Worm (Caenorhabditis elegans) whole organism, L2 larva: Measurements from ENCODE around the gene lap-1.

Experiments
- C34F6.9 ChIP-seq: fragments of 150-350 bp; optimal IDR thresholded peaks from 2 replicates; lab custom pipeline; 2014; ENCODE audit warnings: missing biosample characterization, missing genetic modification characterization
- F13H6.1 ChIP-seq: sonication (generic microtip); optimal IDR thresholded peaks from 2 replicates; lab custom pipeline; 2016; ENCODE audit warnings: missing genetic modification characterization, missing compliant biosample characterization
- R02D3.7 ChIP-seq: fragments of 150-350 bp; optimal IDR thresholded peaks from 2 replicates; lab custom pipeline; 2014; ENCODE audit warnings: missing biosample characterization, missing genetic modification characterization
- Y55F3AM.14 ChIP-seq: fragments of 200-800 bp; sonication (Bioruptor generic); optimal IDR thresholded peaks from 2 replicates; lab custom pipeline; 2018; ENCODE audit warnings: mild to moderate bottlenecking, missing genetic modification characterization, missing compliant biosample characterization
- ZK546.5 ChIP-seq: sonication (generic microtip); optimal IDR thresholded peaks from 2 replicates; lab custom pipeline; 2017; ENCODE audit warnings: missing biosample characterization, missing genetic modification characterization
- alr-1 ChIP-seq: fragments of 150-350 bp; optimal IDR thresholded peaks from 2 replicates; lab custom pipeline; 2014; ENCODE audit warnings: missing biosample characterization, missing genetic modification characterization
- aly-2 ChIP-seq: fragments of 150-350 bp; optimal IDR thresholded peaks from 2 replicates; lab custom pipeline; 2014; ENCODE audit warnings: missing biosample characterization, missing genetic modification characterization
- ama-1 ChIP-seq: fragments of 150-350 bp; optimal IDR thresholded peaks from 2 replicates; lab custom pipeline; 2018; ENCODE audit warnings: inconsistent platforms
- blmp-1 ChIP-seq: sonication (generic microtip); optimal IDR thresholded peaks from 2 replicates; lab custom pipeline; 2017; ENCODE audit warnings: missing genetic modification characterization, mild to moderate bottlenecking, missing compliant biosample characterization, antibody characterized with exemption, moderate library complexity; ENCODE audit not compliant: insufficient read depth
- ceh-82 ChIP-seq: fragments of 150-350 bp; optimal IDR thresholded peaks from 2 replicates; lab custom pipeline; 2014; ENCODE audit warnings: missing biosample characterization, missing genetic modification characterization
- dmd-4 ChIP-seq: sonication (generic microtip); optimal IDR thresholded peaks from 2 replicates; lab custom pipeline; 2017; ENCODE audit warnings: missing biosample characterization, missing genetic modification characterization
- egl-27 ChIP-seq: sonication (generic microtip); optimal IDR thresholded peaks from 3 replicates; lab custom pipeline; 2017; ENCODE audit warnings: missing biosample characterization, missing genetic modification reagents, missing genetic modification characterization
- elt-1 ChIP-seq: fragments of 150-350 bp; optimal IDR thresholded peaks from 2 replicates; lab custom pipeline; 2014; ENCODE audit warnings: missing biosample characterization, missing genetic modification characterization
- elt-3 ChIP-seq: sonication (generic microtip); optimal IDR thresholded peaks from 2 replicates; lab custom pipeline; 2017; ENCODE audit warnings: missing biosample characterization, missing genetic modification characterization
- fos-1 ChIP-seq: fragments of 150-350 bp; optimal IDR thresholded peaks from 2 replicates; lab custom pipeline; 2014; ENCODE audit warnings: missing biosample characterization, missing genetic modification characterization
- gmeb-1 ChIP-seq: fragments of 150-350 bp; optimal IDR thresholded peaks from 2 replicates; lab custom pipeline; 2014; ENCODE audit warnings: missing biosample characterization, missing genetic modification characterization
- lin-13 ChIP-seq: fragments of 150-350 bp; optimal IDR thresholded peaks from 2 replicates; lab custom pipeline; 2014; ENCODE audit warnings: missing biosample characterization, missing genetic modification reagents, missing genetic modification characterization
- lin-39 ChIP-seq: fragments of 150-350 bp; optimal IDR thresholded peaks from 2 replicates; lab custom pipeline; 2014; ENCODE audit warnings: missing biosample characterization, missing genetic modification reagents, missing genetic modification characterization
- lsy-2 ChIP-seq, 2 experiments: fragments of 150-350 bp in 1 of 2; sonication (generic microtip) in 1 of 2; optimal IDR thresholded peaks; 2 replicates each; lab custom pipeline; 2014 to 2017; ENCODE audit warnings: missing biosample characterization in 2 of 2, missing genetic modification characterization in 2 of 2
- mbf-1 ChIP-seq: sonication (generic microtip); optimal IDR thresholded peaks from 2 replicates; lab custom pipeline; 2017; ENCODE audit warnings: missing biosample characterization, missing genetic modification characterization
- mdl-1 ChIP-seq, 2 experiments: fragments of 150-350 bp in 1 of 2; sonication (generic microtip) in 1 of 2; optimal IDR thresholded peaks; 2 replicates each; lab custom pipeline; 2017; ENCODE audit warnings: missing biosample characterization in 2 of 2, missing genetic modification characterization in 2 of 2
- nhr-10 ChIP-seq: sonication (generic microtip); optimal IDR thresholded peaks from 2 replicates; lab custom pipeline; 2017; ENCODE audit warnings: missing biosample characterization, missing genetic modification characterization
- nhr-11 ChIP-seq: fragments of 150-350 bp; optimal IDR thresholded peaks from 2 replicates; lab custom pipeline; 2014; ENCODE audit warnings: missing biosample characterization, missing genetic modification characterization
- nhr-12 ChIP-seq: fragments of 150-350 bp; optimal IDR thresholded peaks from 2 replicates; lab custom pipeline; 2014; ENCODE audit warnings: missing biosample characterization, missing genetic modification characterization
- nhr-129 ChIP-seq: fragments of 150-350 bp; optimal IDR thresholded peaks from 2 replicates; lab custom pipeline; 2014; ENCODE audit warnings: missing biosample characterization, missing genetic modification characterization
- nhr-21 ChIP-seq: fragments of 150-350 bp; optimal IDR thresholded peaks from 2 replicates; lab custom pipeline; 2014; ENCODE audit warnings: missing biosample characterization, missing genetic modification characterization
- nhr-237 ChIP-seq: fragments of 150-350 bp; optimal IDR thresholded peaks from 2 replicates; lab custom pipeline; 2014; ENCODE audit warnings: missing biosample characterization, missing genetic modification characterization
- nhr-25 ChIP-seq: fragments of 150-350 bp; sonication (generic microtip); optimal IDR thresholded peaks from 3 replicates; lab custom pipeline; 2014; ENCODE audit warnings: missing biosample characterization, missing genetic modification characterization
- nhr-77 ChIP-seq: fragments of 150-350 bp; optimal IDR thresholded peaks from 2 replicates; lab custom pipeline; 2014; ENCODE audit warnings: missing biosample characterization, missing genetic modification characterization
- peb-1 ChIP-seq: fragments of 150-350 bp; optimal IDR thresholded peaks from 2 replicates; lab custom pipeline; 2014; ENCODE audit warnings: missing biosample characterization, missing genetic modification characterization
- sem-4 ChIP-seq: fragments of 150-350 bp; optimal IDR thresholded peaks from 2 replicates; lab custom pipeline; 2014; ENCODE audit warnings: missing biosample characterization, missing genetic modification reagents, missing genetic modification characterization
- sma-3 ChIP-seq: sonication (generic microtip); optimal IDR thresholded peaks from 2 replicates; lab custom pipeline; 2016; ENCODE audit warnings: missing genetic modification reagents, missing genetic modification characterization, missing compliant biosample characterization
- sma-9 ChIP-seq, 2 experiments: fragments of 150-350 bp in 1 of 2; sonication (generic microtip) in 1 of 2; optimal IDR thresholded peaks; 2 replicates each; lab custom pipeline; 2014 to 2016; ENCODE audit warnings: missing genetic modification characterization in 2 of 2, mild to moderate bottlenecking in 1 of 2, missing biosample characterization in 1 of 2, missing compliant biosample characterization in 1 of 2, missing genetic modification reagents in 1 of 2, moderate library complexity in 1 of 2
- snpc-4 ChIP-seq: fragments of 150-350 bp; optimal IDR thresholded peaks from 2 replicates; lab custom pipeline; 2014; ENCODE audit warnings: missing biosample characterization, missing genetic modification characterization
- unc-39 ChIP-seq: fragments of 150-350 bp; optimal IDR thresholded peaks from 2 replicates; lab custom pipeline; 2014; ENCODE audit warnings: missing biosample characterization, missing genetic modification characterization
- unc-55 ChIP-seq: fragments of 150-350 bp; sonication (generic microtip); optimal IDR thresholded peaks from 3 replicates; lab custom pipeline; 2014; ENCODE audit warnings: missing biosample characterization, missing genetic modification reagents, missing genetic modification characterization
- unc-62 ChIP-seq: fragments of 150-350 bp; optimal IDR thresholded peaks from 2 replicates; lab custom pipeline; 2014; ENCODE audit warnings: missing biosample characterization, missing genetic modification reagents, missing genetic modification characterization
- zag-1 ChIP-seq: fragments of 150-350 bp; optimal IDR thresholded peaks from 2 replicates; lab custom pipeline; 2014; ENCODE audit warnings: missing biosample characterization, missing genetic modification characterization
- ztf-11 ChIP-seq: sonication (generic microtip); optimal IDR thresholded peaks from 2 replicates; lab custom pipeline; 2017; ENCODE audit warnings: missing biosample characterization, missing genetic modification characterization
- ztf-4 ChIP-seq: fragments of 150-350 bp; optimal IDR thresholded peaks from 2 replicates; lab custom pipeline; 2014; ENCODE audit warnings: missing biosample characterization, missing genetic modification characterization

Gene lap-1

ce11 chrIII:8389539-8389938, 12.2 kb downstream of the lap-1 start, which contains the start of gene ZK353.4:
TSS of gene ZK353.4 (minus strand) at chrIII:8389639.
- no peak for TF ChIP-seq ZK546.5 (tag; lab: Kevin White, UChicago)
- no peak for TF ChIP-seq lin-13 (GFP tag; lab: Kevin White, UChicago)
- no peak for TF ChIP-seq snpc-4 (tag; lab: Kevin White, UChicago)
- TF ChIP-seq ztf-11 (tag; lab: Kevin White, UChicago), result no peak
- no peak for TF ChIP-seq unc-39 (tag; lab: Kevin White, UChicago)
- TF ChIP-seq mdl-1 (tag; optimal IDR thresholded peaks at IDR 0.05; lab: Kevin White, UChicago), result no peak
- TF ChIP-seq peb-1 (tag; lab: Kevin White, UChicago), result no peak
- no peak for TF ChIP-seq Y55F3AM.14 (GFP tag; lab: Kevin White, UChicago)
- no peak for TF ChIP-seq egl-27 (tag; lab: Kevin White, UChicago)
- TF ChIP-seq mbf-1 (tag; lab: Kevin White, UChicago), result no peak
- TF ChIP-seq, all 48 proteins: peak for 0

DNA sequence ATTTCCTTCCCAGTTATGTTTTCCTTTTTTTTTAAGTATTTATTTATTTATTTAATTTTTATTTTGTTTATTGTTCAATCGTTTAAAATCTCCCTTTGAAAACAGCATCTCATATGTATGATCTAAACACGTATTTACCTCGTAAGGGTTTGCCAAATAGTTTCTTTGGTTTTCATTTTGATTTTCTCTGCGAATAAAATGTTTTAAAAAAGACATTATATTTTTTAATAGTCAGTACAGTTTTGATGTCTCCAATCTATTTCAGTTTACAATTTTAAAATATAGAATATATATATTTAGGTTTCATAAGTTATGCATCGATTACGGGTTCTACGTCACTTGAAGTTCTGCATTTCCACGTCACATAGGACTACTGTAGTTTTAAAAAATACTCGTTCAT, 21.1 kb downstream of the lap-1 start, which contains the start of gene R05D3.12:
TSS of gene R05D3.12 (plus strand) at position 301 of the 400 bp plus-strand sequence.
- no peak for TF ChIP-seq nhr-12 (tag; lab: Kevin White, UChicago)
- TF ChIP-seq sma-9 (GFP tag; optimal IDR thresholded peaks at IDR 0.05; lab: Kevin White, UChicago), result no peak
- TF ChIP-seq sma-9 (tag; optimal IDR thresholded peaks at IDR 0.05; lab: Kevin White, UChicago), result no peak
- TF ChIP-seq unc-62 (GFP tag; lab: Kevin White, UChicago), result no peak

ce11 chrIII:8375000-8375399, 26.7 kb downstream of the lap-1 start, which contains the start of gene met-2:
TSS of gene met-2 (plus strand) at chrIII:8375300.
- TF ChIP-seq gmeb-1 (tag; lab: Kevin White, UChicago) (no peak), nhr-10 (no peak), fos-1 (no peak), unc-39 (tag; lab: Kevin White, UChicago) (no peak), F13H6.1 (tag; lab: Kevin White, UChicago) (no peak), lsy-2 (tag; optimal IDR thresholded peaks at IDR 0.05; lab: Kevin White, UChicago) (no peak), ztf-11 (tag; lab: Kevin White, UChicago) (no peak), alr-1 (tag; lab: Kevin White, UChicago) (no peak), ceh-82 (tag; lab: Kevin White, UChicago) (no peak)

DNA sequence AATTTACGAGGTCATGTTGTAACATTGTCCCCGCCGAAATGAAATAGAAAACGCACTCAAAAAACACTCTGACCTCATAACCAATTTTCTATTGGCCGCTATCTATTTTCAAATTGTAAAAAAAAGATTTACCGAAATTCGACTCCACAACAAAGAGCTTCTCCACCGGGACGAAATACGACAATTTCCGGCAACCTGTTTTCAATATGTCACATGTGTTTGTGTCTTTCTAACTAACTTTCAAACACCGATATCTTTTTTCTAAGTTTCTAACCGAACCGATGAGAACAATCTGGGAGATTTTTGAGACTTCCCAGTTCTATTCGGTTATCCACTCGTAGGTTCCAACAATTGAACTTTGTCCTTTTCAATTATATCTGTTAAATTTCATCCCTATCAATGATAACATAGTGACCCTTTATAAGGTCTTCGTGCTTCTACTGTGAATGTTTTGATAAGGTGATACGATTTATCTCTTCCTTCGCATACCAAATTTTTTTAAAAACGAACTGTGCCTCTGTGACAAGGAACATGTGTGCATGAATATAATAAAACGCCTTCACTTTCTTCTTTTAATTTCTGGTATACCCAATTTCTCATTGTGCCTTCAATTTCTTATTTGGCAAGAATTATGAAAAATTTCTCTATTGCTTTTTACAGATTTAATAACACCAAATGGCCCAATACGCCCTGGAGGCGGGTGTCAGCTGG, 30.0 kb downstream of the lap-1 start, which contains the start of gene lmbr-1:
TSS of gene lmbr-1 (plus strand) at position 661 of the 711 bp plus-strand sequence.
- TF ChIP-seq unc-62 (GFP tag; lab: Kevin White, UChicago) (no peak), lin-39 (tag; lab: Kevin White, UChicago) (no peak), unc-55 (GFP tag; lab: Kevin White, UChicago) (no peak), R02D3.7 (no peak), dmd-4 (no peak), aly-2 (no peak), peb-1 (tag; lab: Kevin White, UChicago) (no peak), F13H6.1 (tag; lab: Kevin White, UChicago) (no peak)

ce11 chrIII:8370846-8371257, 30.9 kb downstream of the lap-1 start:
- no peak for TF ChIP-seq ama-1
- TF ChIP-seq ceh-82 (tag; lab: Kevin White, UChicago), result no peak
- no peak for TF ChIP-seq zag-1 (tag; lab: Kevin White, UChicago)
- TF ChIP-seq blmp-1, result peak; percentile 52
- TF ChIP-seq egl-27 (tag; lab: Kevin White, UChicago), result no peak
- TF ChIP-seq sma-3 (GFP tag; lab: Kevin White, UChicago), result peak; percentile 2
- no peak for TF ChIP-seq elt-1
- no peak for TF ChIP-seq R02D3.7
- no peak for TF ChIP-seq unc-39 (tag; lab: Kevin White, UChicago)
- peak; percentile 68 for TF ChIP-seq C34F6.9
- no peak for TF ChIP-seq peb-1 (tag; lab: Kevin White, UChicago)
- no peak for TF ChIP-seq ztf-4 (tag; lab: Kevin White, UChicago)
- TF ChIP-seq unc-62 (GFP tag; lab: Kevin White, UChicago), result no peak
- TF ChIP-seq gmeb-1 (tag; lab: Kevin White, UChicago), result no peak
- TF ChIP-seq fos-1, result peak; percentile 46
- no peak for TF ChIP-seq elt-3
- no peak for TF ChIP-seq nhr-12 (tag; lab: Kevin White, UChicago)
- TF ChIP-seq nhr-21 (tag; lab: Kevin White, UChicago), result peak; percentile 53
- TF ChIP-seq lin-13 (GFP tag; lab: Kevin White, UChicago), result no peak
- TF ChIP-seq nhr-10, result no peak
- TF ChIP-seq snpc-4 (tag; lab: Kevin White, UChicago), result no peak
- no peak for TF ChIP-seq nhr-237
- no peak for TF ChIP-seq alr-1 (tag; lab: Kevin White, UChicago)
- peak; percentile 54 for TF ChIP-seq F13H6.1 (tag; lab: Kevin White, UChicago)
- no peak for TF ChIP-seq aly-2
- no peak for TF ChIP-seq nhr-77 (tag; lab: Kevin White, UChicago)
- peak; percentile 53 for TF ChIP-seq nhr-25 (tag; lab: Kevin White, UChicago)
- TF ChIP-seq nhr-129, result peak; percentile 50
- no peak for TF ChIP-seq ztf-11 (tag; lab: Kevin White, UChicago)
- peak; percentile 2 for TF ChIP-seq unc-55 (GFP tag; lab: Kevin White, UChicago)
- TF ChIP-seq dmd-4, result no peak
- TF ChIP-seq sem-4 (tag; lab: Kevin White, UChicago), result no peak
- TF ChIP-seq nhr-11 (tag; lab: Kevin White, UChicago), result no peak
- TF ChIP-seq ZK546.5 (tag; lab: Kevin White, UChicago), result no peak
